Worm (Caenorhabditis elegans) whole organism, midembryonic: ENCODE data around the gene skp-1.

ENCODE experiments used
- T22C8.4 ChIP-seq: fragments of 200-800 bp; sonication (Bioruptor generic); IDR thresholded peaks from 2 replicates; pipeline ENCODE4 v1.3.6; 2022; ENCODE audit warnings: missing genetic modification characterization, missing compliant biosample characterization
- flt-1 ChIP-seq: fragments of 200-800 bp; sonication (Bioruptor generic); IDR thresholded peaks from 2 replicates; pipeline ENCODE4 v1.3.6; 2022; ENCODE audit warnings: missing genetic modification characterization, missing compliant biosample characterization
- tab-1 ChIP-seq: fragments of 200-800 bp; sonication (Bioruptor generic); IDR thresholded peaks from 2 replicates; pipeline ENCODE4 v1.3.6; 2022; ENCODE audit warnings: missing genetic modification characterization, missing compliant biosample characterization
- ztf-23 ChIP-seq: fragments of 200-800 bp; sonication (Bioruptor generic); IDR thresholded peaks from 2 replicates; pipeline ENCODE4 v1.3.6; 2022; ENCODE audit warnings: missing genetic modification reagents, missing genetic modification characterization, missing compliant biosample characterization

DNA sequence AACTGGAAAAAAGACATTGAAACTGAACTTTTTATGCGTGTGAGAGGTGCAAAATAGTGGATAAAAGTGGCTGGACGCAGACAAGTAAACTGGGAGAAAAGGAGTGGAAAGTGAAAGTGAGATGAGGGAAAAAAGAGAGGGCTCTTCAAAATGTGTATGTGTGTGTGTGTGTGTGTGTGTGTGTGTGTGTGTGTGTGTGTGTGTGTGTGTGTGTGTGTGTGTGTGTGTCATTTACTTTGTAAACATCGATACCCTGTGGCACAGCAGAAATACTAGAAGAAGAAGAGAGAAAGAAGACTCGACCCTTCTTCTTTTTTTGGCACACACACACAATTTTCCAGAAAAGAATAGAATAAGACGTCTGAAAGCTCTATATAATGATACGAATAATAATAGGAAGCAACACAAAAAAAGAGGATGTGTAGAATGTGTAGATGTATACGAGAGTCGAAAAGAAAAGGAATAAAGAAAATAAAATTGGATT, 6.6 kb upstream of the skp-1 start:
- TF ChIP-seq ztf-23 (0 out of 2 replicates have a peak, but pooled peaks have one; percentile 27), tab-1 (GFP tag; lab: Robert Waterston, UW) (no peak), T22C8.4 (GFP tag; lab: Robert Waterston, UW) (no peak), flt-1 (GFP tag; lab: Robert Waterston, UW) (no peak)
